Worm (Caenorhabditis elegans) whole organism, L3 larva: ENCODE measurements around the gene R10D12.8.
A peak's percentile ranks its signal among the peaks of the same experiment; 100 is the strongest.

Experiments
- R02D3.7 ChIP-seq: fragments of 150-350 bp; optimal IDR thresholded peaks from 2 replicates; lab custom pipeline; 2014; ENCODE audit warnings: missing biosample characterization, missing genetic modification characterization
- ZK546.5 ChIP-seq: sonication (generic microtip); optimal IDR thresholded peaks from 2 replicates; lab custom pipeline; 2017; ENCODE audit warnings: missing biosample characterization, missing genetic modification characterization
- aly-2 ChIP-seq: fragments of 150-350 bp; optimal IDR thresholded peaks from 2 replicates; lab custom pipeline; 2014; ENCODE audit warnings: missing biosample characterization, missing genetic modification characterization
- ama-1 ChIP-seq: fragments of 150-350 bp; optimal IDR thresholded peaks from 2 replicates; lab custom pipeline; 2018
- ceh-16 ChIP-seq: sonication (generic microtip); optimal IDR thresholded peaks from 2 replicates; lab custom pipeline; 2017; ENCODE audit warnings: missing biosample characterization, missing genetic modification characterization
- ceh-28 ChIP-seq: fragments of 150-350 bp; optimal IDR thresholded peaks from 2 replicates; lab custom pipeline; 2014; ENCODE audit warnings: missing biosample characterization, missing genetic modification reagents, missing genetic modification characterization
- ceh-82 ChIP-seq: fragments of 150-350 bp; optimal IDR thresholded peaks from 2 replicates; lab custom pipeline; 2014; ENCODE audit warnings: missing biosample characterization, missing genetic modification characterization
- ceh-9 ChIP-seq: sonication (generic microtip); optimal IDR thresholded peaks from 2 replicates; lab custom pipeline; 2018; ENCODE audit warnings: missing biosample characterization, missing genetic modification characterization
- daf-12 ChIP-seq: fragments of 150-350 bp; optimal IDR thresholded peaks from 2 replicates; lab custom pipeline; 2014; ENCODE audit warnings: missing biosample characterization, missing genetic modification reagents, missing genetic modification characterization
- egl-27 ChIP-seq: sonication (generic microtip); optimal IDR thresholded peaks from 4 replicates; lab custom pipeline; 2017; ENCODE audit warnings: missing biosample characterization, missing genetic modification reagents, missing genetic modification characterization
- egl-5 ChIP-seq: fragments of 150-350 bp; optimal IDR thresholded peaks from 2 replicates; lab custom pipeline; 2017; ENCODE audit warnings: missing biosample characterization, missing genetic modification reagents, missing genetic modification characterization, inconsistent platforms
- elt-1 ChIP-seq: fragments of 150-350 bp; optimal IDR thresholded peaks from 2 replicates; lab custom pipeline; 2014; ENCODE audit warnings: missing biosample characterization, missing genetic modification characterization
- elt-2 ChIP-seq: sonication (generic microtip); optimal IDR thresholded peaks from 2 replicates; lab custom pipeline; 2016; ENCODE audit warnings: missing genetic modification reagents, mild to moderate bottlenecking, missing genetic modification characterization, missing compliant biosample characterization
- fos-1 ChIP-seq: fragments of 150-350 bp; optimal IDR thresholded peaks from 2 replicates; lab custom pipeline; 2014; ENCODE audit warnings: missing biosample characterization, missing genetic modification characterization
- hmg-11 ChIP-seq: sonication (generic microtip); optimal IDR thresholded peaks from 2 replicates; lab custom pipeline; 2016; ENCODE audit warnings: missing genetic modification characterization, missing compliant biosample characterization
- lin-15B ChIP-seq: fragments of 150-350 bp; optimal IDR thresholded peaks from 2 replicates; lab custom pipeline; 2014; ENCODE audit warnings: missing biosample characterization, missing genetic modification characterization
- lsy-12 ChIP-seq: sonication (generic microtip); optimal IDR thresholded peaks from 2 replicates; lab custom pipeline; 2016; ENCODE audit warnings: mild to moderate bottlenecking, missing genetic modification characterization, missing compliant biosample characterization
- mdl-1 ChIP-seq: fragments of 150-350 bp; optimal IDR thresholded peaks from 2 replicates; lab custom pipeline; 2014; ENCODE audit warnings: missing biosample characterization, missing genetic modification characterization
- mml-1 ChIP-seq: fragments of 150-350 bp; sonication (generic microtip); optimal IDR thresholded peaks from 3 replicates; lab custom pipeline; 2014; ENCODE audit warnings: missing biosample characterization, missing genetic modification characterization
- nhr-11 ChIP-seq: fragments of 150-350 bp; optimal IDR thresholded peaks from 2 replicates; lab custom pipeline; 2014; ENCODE audit warnings: missing biosample characterization, missing genetic modification characterization
- nhr-12 ChIP-seq: fragments of 150-350 bp; optimal IDR thresholded peaks from 2 replicates; lab custom pipeline; 2014; ENCODE audit warnings: missing biosample characterization, missing genetic modification characterization
- nhr-23 ChIP-seq: fragments of 150-350 bp; optimal IDR thresholded peaks from 2 replicates; lab custom pipeline; 2014; ENCODE audit warnings: missing biosample characterization, missing genetic modification reagents, missing genetic modification characterization
- nhr-237 ChIP-seq: fragments of 150-350 bp; optimal IDR thresholded peaks from 2 replicates; lab custom pipeline; 2014; ENCODE audit warnings: missing biosample characterization, missing genetic modification characterization
- nhr-25 ChIP-seq: sonication (generic microtip); optimal IDR thresholded peaks from 2 replicates; lab custom pipeline; 2017; ENCODE audit warnings: missing biosample characterization, missing genetic modification characterization
- nhr-28 ChIP-seq: fragments of 150-350 bp; optimal IDR thresholded peaks from 2 replicates; lab custom pipeline; 2014; ENCODE audit warnings: missing biosample characterization, missing genetic modification characterization
- nhr-43 ChIP-seq: sonication (generic microtip); optimal IDR thresholded peaks from 2 replicates; lab custom pipeline; 2016; ENCODE audit warnings: mild to moderate bottlenecking, missing genetic modification characterization, missing compliant biosample characterization; ENCODE audit not compliant: poor library complexity, severe bottlenecking
- nhr-77 ChIP-seq: fragments of 150-350 bp; optimal IDR thresholded peaks from 2 replicates; lab custom pipeline; 2014; ENCODE audit warnings: missing biosample characterization, missing genetic modification characterization
- pha-4 ChIP-seq: fragments of 150-350 bp; optimal IDR thresholded peaks from 2 replicates; lab custom pipeline; 2014; ENCODE audit warnings: missing biosample characterization, missing genetic modification reagents, missing genetic modification characterization
- pqm-1 ChIP-seq: fragments of 150-350 bp; optimal IDR thresholded peaks from 2 replicates; lab custom pipeline; 2017; ENCODE audit warnings: missing biosample characterization, missing genetic modification characterization, inconsistent platforms
- skn-1 ChIP-seq: fragments of 150-350 bp; optimal IDR thresholded peaks from 2 replicates; lab custom pipeline; 2014; ENCODE audit warnings: missing biosample characterization, missing genetic modification characterization
- snpc-4 ChIP-seq: fragments of 150-350 bp; optimal IDR thresholded peaks from 2 replicates; lab custom pipeline; 2014; ENCODE audit warnings: missing biosample characterization, missing genetic modification characterization
- unc-39 ChIP-seq: sonication (generic microtip); optimal IDR thresholded peaks from 4 replicates; lab custom pipeline; 2017; ENCODE audit warnings: missing biosample characterization, missing genetic modification characterization
- unc-62 ChIP-seq: fragments of 150-350 bp; sonication (generic microtip); optimal IDR thresholded peaks from 4 replicates; lab custom pipeline; 2014; ENCODE audit warnings: missing biosample characterization, missing genetic modification reagents, missing genetic modification characterization
- zag-1 ChIP-seq: fragments of 150-350 bp; optimal IDR thresholded peaks from 2 replicates; lab custom pipeline; 2014; ENCODE audit warnings: missing biosample characterization, missing genetic modification characterization
- ztf-4 ChIP-seq: fragments of 150-350 bp; optimal IDR thresholded peaks from 2 replicates; lab custom pipeline; 2014; ENCODE audit warnings: missing biosample characterization, missing genetic modification characterization

The R10D12.8 gene

ce11 chrV:13954056-13954455 lies 965 bp upstream of the R10D12.8 start, which contains the start of gene swt-6:
Gene swt-6 (plus strand): TSS chrV:13954356.
- TF ChIP-seq elt-1 (tag; lab: Kevin White, UChicago) (no peak), nhr-12 (tag; lab: Kevin White, UChicago) (no peak), zag-1 (tag; lab: Kevin White, UChicago) (no peak), ama-1 (lab: Kevin White, UChicago) (no peak), daf-12 (no peak), lsy-12 (tag; lab: Kevin White, UChicago) (no peak), R02D3.7 (tag; lab: Kevin White, UChicago) (no peak)
- TF ChIP-seq, all 47 proteins: peak for 0

- TF ChIP-seq ztf-4 (tag; lab: Kevin White, UChicago): no peak
- no peak for TF ChIP-seq nhr-25
- no peak for TF ChIP-seq mml-1 (tag; lab: Kevin White, UChicago)
- TF ChIP-seq pha-4 (tag; lab: Kevin White, UChicago): no peak
- TF ChIP-seq ZK546.5 (tag; lab: Kevin White, UChicago): no peak
Observed at ce11 chrV:13949752-13950151, 3.3 kb downstream of the R10D12.8 start, which contains the start of gene R10D12.7. Gene R10D12.7 (plus strand): TSS chrV:13950052.

- peak; percentile 38 for TF ChIP-seq pqm-1 (tag; lab: Kevin White, UChicago)
- peak; percentile 3 for TF ChIP-seq elt-2
- TF ChIP-seq nhr-11 (tag; lab: Kevin White, UChicago): no peak
- no peak for TF ChIP-seq hmg-11 (tag; lab: Kevin White, UChicago)
Observed at ce11 chrV:13949010-13949409, 4.1 kb downstream of the R10D12.8 start, which contains the start of gene R10D12.6. Gene R10D12.6 (plus strand): TSS chrV:13949310.

DNA sequence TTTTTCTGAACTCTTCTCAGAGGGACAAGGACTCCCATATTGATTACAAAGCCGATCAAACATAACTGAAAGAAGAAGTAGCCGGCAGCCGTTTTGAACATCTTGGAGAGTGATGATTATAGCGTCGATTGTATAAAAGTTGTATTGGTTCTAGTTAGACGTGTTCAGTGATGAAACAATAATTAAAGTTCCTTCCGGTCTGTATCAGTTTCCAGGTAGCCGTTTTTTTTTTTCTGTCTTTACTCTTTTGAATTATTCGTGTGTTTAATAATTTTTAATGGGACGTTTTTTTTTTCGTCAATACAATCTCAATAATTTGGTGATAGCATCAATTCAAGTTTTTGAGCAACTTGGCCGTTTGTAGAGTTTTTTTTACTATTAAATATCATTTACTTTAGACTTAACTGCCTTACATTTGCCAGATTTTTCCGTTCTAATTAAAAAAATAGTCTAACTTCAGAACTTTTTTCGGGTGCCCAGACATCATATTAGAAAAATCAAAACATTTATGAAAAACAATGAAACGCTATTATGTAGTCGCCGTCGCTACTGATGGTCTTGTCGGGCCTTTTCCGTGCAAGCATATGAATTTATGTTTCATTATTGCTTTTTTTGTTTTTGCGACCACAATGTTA lies 6.6 kb downstream of the R10D12.8 start, which contains the start of the genes srx-10 and clec-226:
Gene srx-10, minus strand, starts transcription at position 101 of the 635 bp plus-strand sequence.
Gene clec-226, plus strand, starts transcription at position 585 of the 635 bp plus-strand sequence.
- TF ChIP-seq lsy-12 (tag; lab: Kevin White, UChicago) (no peak), ceh-9 (tag; lab: Kevin White, UChicago) (no peak), skn-1 (no peak), lin-15B (no peak), egl-5 (tag; lab: Kevin White, UChicago) (no peak)

DNA sequence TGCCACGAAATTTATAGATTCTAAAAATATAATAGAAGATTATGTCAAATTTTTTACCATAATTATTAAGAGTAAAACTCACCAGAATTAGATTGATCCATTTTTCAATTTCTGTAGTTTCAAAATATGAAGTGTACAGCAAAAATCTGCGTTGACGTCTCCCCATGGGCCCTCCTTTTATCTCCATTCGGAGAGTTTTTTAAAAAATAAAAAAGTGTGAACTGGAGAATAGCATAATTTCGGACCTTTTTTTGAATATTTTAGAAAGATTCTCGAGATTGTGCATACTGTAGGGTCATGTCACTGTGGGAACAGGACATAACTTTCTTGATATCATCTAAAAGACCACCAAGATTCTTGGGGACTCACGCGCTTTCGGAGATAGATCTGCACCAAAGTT lies 11.0 kb downstream of the R10D12.8 start, which contains the start of gene dpr-1:
Gene dpr-1, minus strand, starts transcription at position 101 of the 400 bp plus-strand sequence.
- TF ChIP-seq nhr-28 (tag; lab: Kevin White, UChicago) (no peak), pha-4 (tag; lab: Kevin White, UChicago) (no peak), egl-27 (tag; lab: Kevin White, UChicago) (no peak), ceh-28 (tag; lab: Kevin White, UChicago) (no peak), ceh-16 (tag; lab: Kevin White, UChicago) (no peak), ZK546.5 (tag; lab: Kevin White, UChicago) (no peak), egl-5 (tag; lab: Kevin White, UChicago) (no peak), nhr-237 (tag; lab: Kevin White, UChicago) (no peak), nhr-11 (tag; lab: Kevin White, UChicago) (no peak), elt-1 (tag; lab: Kevin White, UChicago) (no peak), mdl-1 (tag; lab: Kevin White, UChicago) (no peak), hmg-11 (tag; lab: Kevin White, UChicago) (no peak), nhr-12 (tag; lab: Kevin White, UChicago) (no peak), unc-62 (GFP tag; lab: Kevin White, UChicago) (no peak), aly-2 (tag; lab: Kevin White, UChicago) (no peak), pqm-1 (tag; lab: Kevin White, UChicago) (no peak)

DNA sequence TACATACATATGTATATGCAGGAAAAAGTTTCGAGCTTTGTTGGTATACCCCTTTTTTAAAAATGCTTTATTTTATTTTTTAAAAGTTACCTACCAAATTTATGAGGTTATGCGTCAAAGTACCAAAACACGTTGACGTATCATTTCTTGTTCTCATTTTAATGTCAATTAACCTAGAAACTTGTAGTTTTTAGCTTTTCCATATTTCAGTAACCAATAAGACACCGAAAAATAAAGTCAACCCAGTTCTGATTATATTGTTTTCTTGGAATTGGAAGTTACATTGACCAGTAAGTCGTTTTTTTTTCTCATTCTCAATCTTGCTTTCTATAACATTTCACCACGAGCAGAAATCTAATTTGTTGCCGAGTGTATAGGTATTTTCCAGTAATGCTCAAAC lies 16.2 kb downstream of the R10D12.8 start, which contains the start of gene srw-145:
Gene srw-145, plus strand, starts transcription at position 301 of the 400 bp plus-strand sequence.
- TF ChIP-seq ceh-9 (tag; lab: Kevin White, UChicago): no peak
- peak; percentile 62 for TF ChIP-seq nhr-11 (tag; lab: Kevin White, UChicago)
- TF ChIP-seq, all 47 proteins: peak for 1

- TF ChIP-seq ceh-16 (tag; lab: Kevin White, UChicago) (no peak), aly-2 (tag; lab: Kevin White, UChicago) (no peak), nhr-23 (tag; lab: Kevin White, UChicago) (peak; percentile 29), lsy-12 (tag; lab: Kevin White, UChicago) (no peak), nhr-12 (tag; lab: Kevin White, UChicago) (no peak), unc-62 (GFP tag; lab: Kevin White, UChicago) (no peak), ZK546.5 (tag; lab: Kevin White, UChicago) (no peak), nhr-77 (no peak), skn-1 (no peak), ztf-4 (tag; lab: Kevin White, UChicago) (no peak), snpc-4 (tag; lab: Kevin White, UChicago) (no peak), elt-1 (tag; lab: Kevin White, UChicago) (no peak), unc-39 (tag; lab: Kevin White, UChicago) (no peak), ceh-9 (tag; lab: Kevin White, UChicago) (no peak), mml-1 (tag; lab: Kevin White, UChicago) (no peak), nhr-28 (tag; lab: Kevin White, UChicago) (no peak), egl-27 (tag; lab: Kevin White, UChicago) (no peak), ceh-28 (tag; lab: Kevin White, UChicago) (no peak), egl-5 (tag; lab: Kevin White, UChicago) (no peak), zag-1 (tag; lab: Kevin White, UChicago) (no peak), ceh-82 (tag; lab: Kevin White, UChicago) (no peak), pqm-1 (tag; lab: Kevin White, UChicago) (no peak), nhr-43 (tag; lab: Kevin White, UChicago) (peak; percentile 49), fos-1 (tag; lab: Kevin White, UChicago) (no peak)
Observed at ce11 chrV:13936052-13936451, 17.0 kb downstream of the R10D12.8 start.
